Worm (Caenorhabditis elegans) whole organism, late embryonic: ENCODE results near the gene wht-4.

Experiments
- fax-1 ChIP-seq: sonication (generic microtip); optimal IDR thresholded peaks from 2 replicates; lab custom pipeline; 2016; ENCODE audit warnings: missing genotype, missing genetic modification characterization, missing compliant biosample characterization
- npax-4 ChIP-seq: sonication (generic microtip); optimal IDR thresholded peaks from 2 replicates; lab custom pipeline; 2016; ENCODE audit warnings: missing genetic modification characterization, missing compliant biosample characterization

DNA sequence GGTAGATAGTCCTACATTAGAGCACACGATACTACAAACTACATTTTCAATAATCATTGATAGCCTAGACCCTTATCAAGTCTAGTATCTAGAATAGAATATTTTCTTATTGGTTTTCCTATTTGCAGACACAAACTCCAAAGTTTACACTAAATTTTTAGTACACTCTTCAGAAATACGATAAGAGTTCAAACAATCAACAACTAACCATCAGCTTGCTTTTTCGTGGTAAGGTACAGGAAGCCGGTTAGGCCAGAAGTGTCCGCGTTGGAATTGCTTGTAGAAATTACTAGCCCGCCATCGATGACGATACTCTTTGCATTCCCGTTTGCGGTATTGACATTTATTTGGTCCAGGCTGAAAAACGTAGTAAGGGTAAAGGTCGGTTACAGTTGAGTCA is 43.5 kb downstream of the wht-4 start, which contains the start of gene Y46D2A.1:
- no peak for TF ChIP-seq npax-4 (tag; lab: Kevin White, UChicago)
- TF ChIP-seq fax-1 (tag; lab: Kevin White, UChicago): no peak
